Fruit fly (Drosophila melanogaster): Measurements from ENCODE around the gene Rala.

DNA sequence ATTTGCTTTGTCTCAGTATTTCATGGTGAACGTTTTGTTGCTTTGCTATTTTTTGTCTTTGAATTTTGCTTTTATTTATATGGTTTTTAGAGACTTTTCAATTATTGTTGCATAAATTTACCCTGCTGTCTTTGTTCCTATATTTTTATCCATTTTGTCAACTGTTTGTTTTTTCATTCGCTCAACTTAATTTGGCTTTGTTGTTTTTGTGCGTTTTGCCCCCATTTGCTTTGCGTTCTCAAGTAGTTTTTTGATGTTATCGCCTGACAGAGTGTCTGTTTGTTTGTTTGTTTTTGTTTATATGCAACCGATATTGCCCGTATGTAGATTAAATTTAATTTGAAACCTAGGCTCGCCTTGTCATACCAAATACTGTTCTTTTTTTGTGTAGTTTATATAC is 30.9 kb downstream of the Rala start:
- TF ChIP-seq psq (optimal IDR thresholded peaks at IDR 0.05) = no peak
- no peak for TF ChIP-seq EcR (GFP tag; optimal IDR thresholded peaks at IDR 0.05)
- TF ChIP-seq Dll (optimal IDR thresholded peaks at IDR 0.05) = no peak
- TF ChIP-seq CG8478 (optimal IDR thresholded peaks at IDR 0.05) = no peak
- no peak for TF ChIP-seq usp (GFP tag; optimal IDR thresholded peaks at IDR 0.05)

Measured in whole organism.